Worm (Caenorhabditis elegans) whole organism, L4/young adult: Measurements from ENCODE around the gene ZK686.5.

Source experiments
- W03F9.2 ChIP-seq: fragments of 150-350 bp; optimal IDR thresholded peaks from 2 replicates; lab custom pipeline; 2014; ENCODE audit warnings: missing biosample characterization, missing genetic modification characterization
- dao-5 ChIP-seq: sonication (generic microtip); optimal IDR thresholded peaks from 2 replicates; lab custom pipeline; 2016; ENCODE audit warnings: missing genotype, missing genetic modification characterization, moderate library complexity, missing compliant biosample characterization
- him-1 ChIP-seq: sonication (generic microtip); optimal IDR thresholded peaks from 2 replicates; lab custom pipeline; 2016; ENCODE audit warnings: missing genotype, missing genetic modification reagents, missing genetic modification characterization, missing compliant biosample characterization

DNA sequence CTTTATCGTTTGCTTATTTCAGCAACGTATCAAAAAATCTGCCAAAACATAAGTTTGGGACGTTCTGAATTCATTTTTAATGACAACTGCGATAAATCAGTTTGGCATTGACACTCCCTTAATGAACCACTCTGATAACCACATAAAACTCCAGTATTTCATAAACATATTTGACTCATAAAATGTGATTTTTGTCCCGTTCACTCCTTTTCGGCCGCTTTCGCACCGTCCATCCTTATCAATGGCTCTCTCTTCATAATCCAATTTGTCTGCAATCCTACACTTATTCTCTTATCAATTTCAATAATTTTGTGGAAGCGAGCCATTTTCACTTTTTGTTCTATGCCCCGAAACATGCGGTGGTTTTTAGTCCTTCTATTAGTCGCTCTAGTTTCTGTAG, 8.8 kb downstream of the ZK686.5 start, which contains the start of gene pcp-1:
- TF ChIP-seq him-1 (no peak), dao-5 (no peak), W03F9.2 (no peak)
